Worm (Caenorhabditis elegans): ENCODE data around the gene C08B6.8.

Gene C08B6.8

ce11 chrV:10190081-10190556 lies 55.7 kb downstream of the C08B6.8 start, which contains the start of gene ZK856.5:
ZK856.5 (minus strand) TSS chrV:10190131.
- peak in 1 of 2 experiments; percentile 16 for TF ChIP-seq let-607 (tag; optimal IDR thresholded peaks at IDR 0.05)
- no peak for TF ChIP-seq ztf-25 (GFP tag; IDR thresholded peaks at IDR 0.05)
- TF ChIP-seq nhr-80 (tag; optimal IDR thresholded peaks at IDR 0.05) = peak; percentile 69

ce11 chrV:10191242-10191641 lies 56.8 kb downstream of the C08B6.8 start:
- TF ChIP-seq nhr-80 (tag; optimal IDR thresholded peaks at IDR 0.05) (peak; percentile 23), F23B12.7 (tag; optimal IDR thresholded peaks at IDR 0.05; ENCODE audit: insufficient read depth) (no peak)

Data from whole organism, young adult.